Fruit fly (Drosophila melanogaster) whole organism, pupa: ENCODE measurements around the gene CG2701.

Source experiments
- CG10348 ChIP-seq: fragments of 200-800 bp; sonication (Bioruptor generic); IDR thresholded peaks from 2 replicates; pipeline ENCODE4 v1.3.6; 2022; ENCODE audit warnings: missing biosample characterization, missing genetic modification characterization
- CG12605 ChIP-seq: fragments of 200-800 bp; sonication (Bioruptor generic); IDR thresholded peaks from 2 replicates; pipeline ENCODE4 v1.3.6; 2022; ENCODE audit warnings: missing biosample characterization, missing genetic modification characterization
- CG13204 ChIP-seq: fragments of 200-800 bp; sonication (Bioruptor generic); optimal IDR thresholded peaks from 2 replicates; lab custom pipeline; 2018; ENCODE audit warnings: missing biosample characterization, mild to moderate bottlenecking, missing genetic modification characterization, moderate library complexity
- CG14655 ChIP-seq: fragments of 200-800 bp; sonication (Bioruptor generic); optimal IDR thresholded peaks from 3 replicates; lab custom pipeline; 2017; ENCODE audit warnings: mild to moderate bottlenecking, missing biosample characterization, missing genetic modification reagents, missing genetic modification characterization
- CG15710 ChIP-seq: fragments of 200-800 bp; sonication (Bioruptor generic); optimal IDR thresholded peaks from 2 replicates; lab custom pipeline; 2018; ENCODE audit warnings: missing biosample characterization, mild to moderate bottlenecking, missing genetic modification characterization, moderate library complexity
- CG17806 ChIP-seq: fragments of 200-800 bp; sonication (Bioruptor generic); optimal IDR thresholded peaks from 2 replicates; lab custom pipeline; 2018; ENCODE audit warnings: missing biosample characterization, mild to moderate bottlenecking, missing genetic modification characterization, moderate library complexity
- CG34367 ChIP-seq: fragments of 200-800 bp; sonication (Bioruptor generic); optimal IDR thresholded peaks from 2 replicates; lab custom pipeline; 2018; ENCODE audit warnings: missing biosample characterization, mild to moderate bottlenecking, missing genetic modification characterization
- CG4496 ChIP-seq: fragments of 200-800 bp; sonication (Bioruptor generic); IDR thresholded peaks from 3 replicates; pipeline ENCODE4 v1.3.6; 2022; ENCODE audit warnings: missing biosample characterization, missing genetic modification characterization
- CG8159 ChIP-seq: fragments of 200-800 bp; sonication (Bioruptor generic); optimal IDR thresholded peaks from 3 replicates; lab custom pipeline; 2018; ENCODE audit warnings: missing biosample characterization, mild to moderate bottlenecking, missing genetic modification characterization, moderate library complexity
- CG8301 ChIP-seq: fragments of 200-800 bp; sonication (Bioruptor generic); optimal IDR thresholded peaks from 2 replicates; lab custom pipeline; 2018; ENCODE audit warnings: missing biosample characterization, mild to moderate bottlenecking, missing genetic modification characterization
- CG9948 ChIP-seq: fragments of 200-800 bp; sonication (Bioruptor generic); optimal IDR thresholded peaks from 2 replicates; lab custom pipeline; 2018; ENCODE audit warnings: missing biosample characterization, mild to moderate bottlenecking, missing genetic modification characterization, moderate library complexity
- D1 ChIP-seq: fragments of 200-800 bp; sonication (Bioruptor generic); optimal IDR thresholded peaks from 2 replicates; lab custom pipeline; 2018; ENCODE audit warnings: missing biosample characterization, mild to moderate bottlenecking, missing genetic modification characterization, moderate library complexity
- EcR ChIP-seq: fragments of 200-800 bp; sonication (Bioruptor generic); optimal IDR thresholded peaks from 3 replicates; lab custom pipeline; 2019; ENCODE audit warnings: missing biosample characterization, missing genetic modification characterization, mild to moderate bottlenecking, moderate library complexity, missing genetic modification reagents
- Ets98B ChIP-seq: fragments of 200-800 bp; sonication (Bioruptor generic); IDR thresholded peaks from 2 replicates; pipeline ENCODE4 v1.3.6; 2022; ENCODE audit warnings: missing biosample characterization, missing genetic modification characterization
- Pif1A ChIP-seq: fragments of 200-800 bp; sonication (Bioruptor generic); optimal IDR thresholded peaks from 3 replicates; lab custom pipeline; 2016; ENCODE audit warnings: missing biosample characterization, missing genetic modification characterization
- Pif1B ChIP-seq: fragments of 200-800 bp; sonication (Bioruptor generic); optimal IDR thresholded peaks from 3 replicates; lab custom pipeline; 2016; ENCODE audit warnings: missing biosample characterization, missing genetic modification characterization
- Snoo ChIP-seq: fragments of 200-800 bp; sonication (Bioruptor generic); optimal IDR thresholded peaks from 3 replicates; lab custom pipeline; 2017; ENCODE audit warnings: missing biosample characterization, mild to moderate bottlenecking, missing genetic modification characterization, inconsistent platforms
- fd96Ca ChIP-seq: fragments of 200-800 bp; sonication (Bioruptor generic); IDR thresholded peaks from 3 replicates; pipeline ENCODE4 v1.3.6; 2022; ENCODE audit warnings: missing biosample characterization, missing genetic modification characterization
- gl ChIP-seq: fragments of 200-800 bp; sonication (Bioruptor generic); optimal IDR thresholded peaks from 2 replicates; lab custom pipeline; 2018; ENCODE audit warnings: missing biosample characterization, mild to moderate bottlenecking, missing genetic modification characterization
- rn ChIP-seq: fragments of 200-800 bp; sonication (Bioruptor generic); IDR thresholded peaks from 2 replicates; pipeline ENCODE4 v1.3.6; 2022; ENCODE audit warnings: missing biosample characterization, missing genetic modification characterization

CG2701 gene

DNA sequence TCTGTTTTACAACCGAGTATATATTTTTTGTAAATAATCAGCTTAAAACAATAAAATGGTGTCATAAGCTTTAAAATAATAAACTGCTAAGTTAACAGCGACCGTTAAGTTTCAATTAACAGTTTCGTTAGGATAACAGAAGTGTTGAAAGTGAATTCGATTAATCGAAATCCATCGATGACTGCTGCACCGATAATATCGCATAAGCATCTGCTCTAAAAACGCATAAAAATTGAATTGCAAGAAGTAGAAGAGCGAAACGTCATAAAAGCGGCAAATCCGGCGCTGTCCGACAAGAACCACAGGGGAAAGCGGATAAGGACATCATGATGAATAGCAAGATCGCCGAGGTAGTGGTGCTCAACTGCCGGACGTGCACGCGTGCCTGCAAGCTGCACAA, 7.4 kb upstream of the CG2701 start, which contains the start of gene dwg:
Gene dwg, plus strand, starts transcription at position 193 of the 400 bp plus-strand sequence.
- TF ChIP-seq rn (GFP tag; lab: Robert Waterston, UW): no peak
- no peak for TF ChIP-seq CG8159 (tag; lab: Kevin White, UChicago)
- no peak for TF ChIP-seq CG8301
- TF ChIP-seq D1: no peak
- TF ChIP-seq EcR (GFP tag; lab: Kevin White, UChicago): no peak
- TF ChIP-seq CG9948 (tag; lab: Kevin White, UChicago): no peak
- no peak for TF ChIP-seq CG10348

DNA sequence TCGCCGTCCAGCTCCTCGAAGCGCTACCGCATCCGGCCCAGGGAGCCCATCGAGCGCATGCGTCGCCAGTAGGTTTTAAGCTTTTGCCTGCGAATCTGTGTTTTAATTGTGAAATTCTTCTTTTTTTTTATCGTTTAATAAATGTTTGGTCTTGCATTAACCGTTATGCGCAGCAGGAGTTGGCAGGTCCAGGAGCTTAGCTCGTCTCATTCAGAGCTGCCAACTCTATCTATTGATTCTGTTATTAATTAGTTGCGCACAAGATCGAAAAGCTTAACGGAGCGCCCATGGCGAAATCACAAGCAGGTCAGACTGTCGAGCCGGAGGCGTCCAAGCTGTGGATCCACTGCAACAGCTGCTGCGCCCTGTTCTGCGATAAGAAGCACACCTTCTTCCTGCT, 6.3 kb upstream of the CG2701 start, which contains the start of gene vilya:
Gene vilya, plus strand, starts transcription at position 259 of the 400 bp plus-strand sequence.
- no peak for TF ChIP-seq CG14655 (GFP tag; lab: Kevin White, UChicago)
- TF ChIP-seq CG4496 (GFP tag; lab: Robert Waterston, UW): no peak
- TF ChIP-seq Ets98B (GFP tag; lab: Robert Waterston, UW): no peak
- TF ChIP-seq Pif1B (GFP tag; lab: Kevin White, UChicago): no peak
- TF ChIP-seq EcR (GFP tag; lab: Kevin White, UChicago): no peak
- no peak for TF ChIP-seq gl
- TF ChIP-seq CG9948 (tag; lab: Kevin White, UChicago): no peak
- TF ChIP-seq D1: no peak
- no peak for TF ChIP-seq Pif1A (GFP tag; lab: Kevin White, UChicago)
- no peak for TF ChIP-seq CG13204 (GFP tag; lab: Kevin White, UChicago)
- no peak for TF ChIP-seq CG12605
- no peak for TF ChIP-seq fd96Ca
- TF ChIP-seq Snoo (tag; lab: Kevin White, UChicago): no peak
- TF ChIP-seq CG8301: no peak
- TF ChIP-seq, all 21 proteins: peak for 0

DNA sequence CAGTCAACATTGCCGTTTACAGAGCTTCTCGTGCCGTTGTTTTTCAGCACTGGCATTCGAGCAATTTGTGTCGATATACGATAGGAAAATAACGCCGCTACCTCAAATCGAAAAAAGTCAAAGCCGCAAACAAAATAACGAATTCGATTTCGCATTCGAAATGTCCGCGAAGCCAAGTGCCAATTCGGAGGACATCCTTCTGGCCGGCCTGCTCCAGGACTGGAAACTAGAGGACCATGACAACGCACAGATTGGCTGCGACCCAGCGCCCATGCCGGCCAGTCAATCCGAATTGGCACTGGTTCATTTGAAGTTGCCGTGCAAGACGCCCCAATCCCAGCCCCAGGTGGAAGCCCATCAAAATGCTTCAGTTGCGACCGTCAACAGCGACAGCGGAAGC, 5.4 kb downstream of the CG2701 start:
- TF ChIP-seq Ets98B (GFP tag; lab: Robert Waterston, UW) (0 out of 2 replicates have a peak, but pooled peaks have one; percentile 8), EcR (GFP tag; lab: Kevin White, UChicago) (no peak), CG17806 (tag; lab: Kevin White, UChicago) (no peak), fd96Ca (peak; percentile 54; the same call in 1 of the 3 replicates), CG4496 (GFP tag; lab: Robert Waterston, UW) (0 out of 3 replicates have a peak, but pooled peaks have one; percentile 17)
- TF ChIP-seq, all 21 proteins: peak for 3

DNA sequence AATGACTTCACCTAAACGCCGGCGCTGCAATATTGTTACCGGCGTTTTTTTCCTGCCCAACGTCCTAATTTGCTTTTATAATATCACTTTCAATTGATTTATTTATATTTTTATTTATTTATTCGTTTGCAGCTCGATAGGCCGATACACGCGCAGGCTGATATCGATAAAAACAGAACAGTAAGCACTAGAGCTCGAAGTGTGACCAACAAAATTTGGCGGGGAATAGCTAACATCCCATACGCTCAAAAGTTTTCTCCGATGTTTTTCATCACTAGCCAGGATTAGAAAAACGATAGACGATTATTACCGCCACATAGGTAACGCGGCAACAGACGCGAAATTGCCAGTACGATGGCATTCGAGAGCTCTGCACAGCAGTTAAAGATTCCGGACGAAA, 6.4 kb downstream of the CG2701 start, which contains the start of the genes CG2685 and CG2694:
Gene CG2685, minus strand, starts transcription at position 185 of the 400 bp plus-strand sequence.
Gene CG2694, plus strand, starts transcription at position 304 of the 400 bp plus-strand sequence.
- TF ChIP-seq CG17806 (tag; lab: Kevin White, UChicago): no peak
- no peak for TF ChIP-seq Pif1B (GFP tag; lab: Kevin White, UChicago)
- no peak for TF ChIP-seq D1
- TF ChIP-seq Pif1A (GFP tag; lab: Kevin White, UChicago): no peak
- no peak for TF ChIP-seq EcR (GFP tag; lab: Kevin White, UChicago)
- no peak for TF ChIP-seq CG34367 (tag; lab: Kevin White, UChicago)
- TF ChIP-seq CG9948 (tag; lab: Kevin White, UChicago): no peak
- TF ChIP-seq Snoo (tag; lab: Kevin White, UChicago): no peak
- no peak for TF ChIP-seq fd96Ca

DNA sequence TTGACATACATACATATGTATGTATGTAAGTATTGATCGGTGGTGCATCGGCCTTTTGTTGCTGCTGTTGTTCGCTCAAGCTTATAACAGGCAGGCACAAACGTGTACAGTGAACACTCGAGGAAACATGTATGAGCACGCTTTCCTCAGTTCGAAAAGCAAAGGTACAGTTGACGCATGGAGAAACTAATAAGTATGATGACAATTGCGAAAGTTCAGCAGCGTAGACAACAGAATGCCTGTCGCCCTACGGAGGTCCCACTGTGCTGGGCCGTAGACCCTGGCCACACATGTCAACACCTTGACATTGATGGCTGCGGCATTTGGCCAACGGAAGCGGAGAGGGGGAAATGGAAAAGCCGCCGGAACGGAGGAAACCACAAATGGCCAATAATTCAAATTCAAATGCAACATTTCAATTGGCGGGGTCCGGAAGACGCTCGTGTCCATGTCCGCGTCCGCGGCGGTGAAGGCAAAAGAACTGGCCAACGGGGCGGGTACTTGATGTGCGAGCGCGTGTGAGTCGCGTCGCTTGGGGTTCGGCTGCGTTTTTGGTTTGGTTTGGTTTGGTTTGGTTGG, 11.9 kb downstream of the CG2701 start, which contains the start of gene CG2681:
Gene CG2681, plus strand, starts transcription at position 529 of the 579 bp plus-strand sequence.
- TF ChIP-seq CG15710 (tag; lab: Kevin White, UChicago): no peak
- no peak for TF ChIP-seq CG14655 (GFP tag; lab: Kevin White, UChicago)
- 0 out of 2 replicates have a peak, but pooled peaks have one; percentile 34 for TF ChIP-seq CG12605
- peak; percentile 81 for TF ChIP-seq CG4496 (GFP tag; lab: Robert Waterston, UW)
- TF ChIP-seq CG10348: peak; percentile 26; the same call in 1 of the 2 replicates
- peak; percentile 61 for TF ChIP-seq fd96Ca
- TF ChIP-seq CG17806 (tag; lab: Kevin White, UChicago): no peak
- peak; percentile 47 for TF ChIP-seq Ets98B (GFP tag; lab: Robert Waterston, UW)
- TF ChIP-seq, all 21 proteins: peak for 5

DNA sequence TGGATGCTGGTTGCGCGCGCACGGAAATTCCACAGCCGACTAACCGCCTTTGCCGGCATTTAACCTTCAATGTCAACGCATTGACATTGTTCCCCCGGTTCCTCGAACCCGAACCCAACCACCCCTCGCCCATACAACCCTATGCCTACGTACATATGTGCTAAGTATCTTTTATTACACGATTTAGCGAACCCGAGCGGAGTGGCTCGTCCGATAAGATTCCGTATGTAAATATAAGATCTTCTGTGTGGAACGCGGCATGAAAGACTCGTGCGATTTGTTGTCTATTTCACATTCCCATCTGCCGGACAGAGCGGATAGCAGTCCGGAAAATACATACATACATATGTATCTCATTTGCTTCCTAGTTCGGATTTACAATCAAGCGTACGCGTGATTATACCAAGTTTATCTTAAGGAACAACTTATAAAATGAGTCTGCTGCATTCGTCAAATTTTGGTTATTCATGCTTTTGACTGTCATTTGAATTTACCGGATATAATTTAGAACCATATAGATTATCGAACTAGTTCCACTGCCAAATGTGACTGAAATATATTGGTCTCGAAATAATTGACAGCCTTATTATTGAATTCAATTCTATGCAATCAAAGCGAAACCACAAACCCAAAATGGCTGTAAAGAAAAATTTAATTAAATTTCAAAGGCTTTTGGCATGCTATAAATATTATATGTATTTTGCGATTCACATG, 12.6 kb downstream of the CG2701 start, which contains the start of gene CG2680:
Gene CG2680, minus strand, starts transcription at position 51 of the 714 bp plus-strand sequence.
- TF ChIP-seq CG15710 (tag; lab: Kevin White, UChicago): no peak
- no peak for TF ChIP-seq gl
- TF ChIP-seq EcR (GFP tag; lab: Kevin White, UChicago): peak; percentile 24
- no peak for TF ChIP-seq CG12605
